Worm (Caenorhabditis elegans) whole organism, L4/young adult: ENCODE measurements around the gene cyp-14A5.

ENCODE experiments used
- dao-5 ChIP-seq: sonication (generic microtip); optimal IDR thresholded peaks from 2 replicates; lab custom pipeline; 2016; ENCODE audit warnings: missing genotype, missing genetic modification characterization, moderate library complexity, missing compliant biosample characterization
- him-1 ChIP-seq: sonication (generic microtip); optimal IDR thresholded peaks from 2 replicates; lab custom pipeline; 2016; ENCODE audit warnings: missing genotype, missing genetic modification reagents, missing genetic modification characterization, missing compliant biosample characterization

DNA sequence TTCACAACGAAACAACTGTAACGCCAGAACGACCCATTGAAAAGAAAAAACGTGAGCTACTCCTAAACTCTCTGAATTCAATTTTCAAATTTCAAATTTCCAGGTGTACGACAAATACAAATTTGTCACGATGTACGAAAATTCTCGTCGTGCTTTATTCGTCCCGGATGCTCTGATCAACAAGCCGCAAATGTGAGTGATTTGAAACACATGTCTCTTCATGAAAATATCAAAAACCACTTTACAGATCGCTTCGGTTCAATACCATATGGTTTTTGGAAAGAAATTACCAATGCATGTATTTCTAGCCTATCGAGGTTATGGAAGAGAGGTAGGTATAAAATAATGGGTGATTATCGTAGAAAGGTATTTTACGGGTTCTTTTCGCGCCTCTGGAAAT lies 24.0 kb upstream of the cyp-14A5 start:
- TF ChIP-seq him-1 = no peak
- TF ChIP-seq dao-5 (tag; lab: Kevin White, UChicago) = no peak
